Worm (Caenorhabditis elegans): ENCODE results near the gene vep-2.

The vep-2 gene

DNA sequence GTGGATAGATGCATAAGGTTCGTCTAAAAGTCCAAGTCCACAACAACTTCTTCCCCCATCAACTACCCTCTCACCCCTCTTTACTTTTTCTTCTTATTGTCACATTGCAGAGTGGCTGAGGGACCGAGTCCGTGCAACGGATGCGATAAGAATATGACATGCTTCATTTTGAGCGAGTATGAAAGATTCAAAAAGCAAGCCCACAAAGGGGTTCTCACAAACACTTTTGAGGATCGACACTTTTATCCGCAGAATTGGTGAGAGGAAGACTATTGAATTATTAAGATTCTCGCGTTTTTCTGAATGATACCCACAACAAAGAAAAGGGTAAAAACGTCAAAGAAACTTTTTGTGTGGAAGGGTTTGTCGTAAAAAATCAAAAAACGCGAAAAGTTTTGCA lies 2.5 kb upstream of the vep-2 start:
- TF ChIP-seq ztf-29 (GFP tag; IDR thresholded peaks at IDR 0.05), result no peak
- no peak for TF ChIP-seq med-1 (GFP tag; optimal IDR thresholded peaks at IDR 0.05; ENCODE audit: insufficient read depth)
- TF ChIP-seq ref-1 (GFP tag; conservative IDR thresholded peaks at IDR 0.05), result no peak
- no peak for TF ChIP-seq tab-1 (GFP tag; IDR thresholded peaks at IDR 0.05)
- no peak for TF ChIP-seq cog-1 (tag; optimal IDR thresholded peaks at IDR 0.05)
- no peak for TF ChIP-seq T22C8.4 (GFP tag; IDR thresholded peaks at IDR 0.05)
- no peak for TF ChIP-seq ztf-23 (GFP tag; IDR thresholded peaks at IDR 0.05)
- TF ChIP-seq flt-1 (GFP tag; IDR thresholded peaks at IDR 0.05), result no peak
- no peak for TF ChIP-seq klf-2 (GFP tag; conservative IDR thresholded peaks at IDR 0.05)

DNA sequence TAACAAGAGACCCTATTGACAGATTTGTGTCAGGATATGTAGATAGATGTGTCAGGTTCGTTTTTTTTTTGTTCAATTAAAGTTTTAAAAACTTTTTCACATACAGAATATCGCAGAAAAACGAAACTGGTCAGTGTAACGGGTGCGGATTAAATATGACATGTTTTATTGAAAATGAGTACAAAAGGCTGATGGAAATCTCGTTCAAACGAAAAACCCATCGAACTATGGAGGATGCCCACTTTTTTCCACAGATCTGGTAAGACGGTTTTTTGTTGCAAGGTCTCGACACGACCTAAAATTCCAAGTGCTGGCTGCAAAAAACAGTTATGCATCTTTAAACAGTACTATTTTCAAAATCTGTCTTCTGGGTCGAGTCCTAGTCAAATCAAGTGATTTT lies 2.0 kb downstream of the vep-2 start:
- TF ChIP-seq med-1 (GFP tag; optimal IDR thresholded peaks at IDR 0.05; ENCODE audit: insufficient read depth), result no peak
- no peak for TF ChIP-seq ztf-23 (GFP tag; IDR thresholded peaks at IDR 0.05)
- no peak for TF ChIP-seq T22C8.4 (GFP tag; IDR thresholded peaks at IDR 0.05)
- no peak for TF ChIP-seq ztf-29 (GFP tag; IDR thresholded peaks at IDR 0.05)
- TF ChIP-seq ref-1 (GFP tag; conservative IDR thresholded peaks at IDR 0.05), result no peak
- no peak for TF ChIP-seq tab-1 (GFP tag; IDR thresholded peaks at IDR 0.05)
- TF ChIP-seq flt-1 (GFP tag; IDR thresholded peaks at IDR 0.05), result no peak
- no peak for TF ChIP-seq cog-1 (tag; optimal IDR thresholded peaks at IDR 0.05)
- TF ChIP-seq klf-2 (GFP tag; conservative IDR thresholded peaks at IDR 0.05), result no peak

DNA sequence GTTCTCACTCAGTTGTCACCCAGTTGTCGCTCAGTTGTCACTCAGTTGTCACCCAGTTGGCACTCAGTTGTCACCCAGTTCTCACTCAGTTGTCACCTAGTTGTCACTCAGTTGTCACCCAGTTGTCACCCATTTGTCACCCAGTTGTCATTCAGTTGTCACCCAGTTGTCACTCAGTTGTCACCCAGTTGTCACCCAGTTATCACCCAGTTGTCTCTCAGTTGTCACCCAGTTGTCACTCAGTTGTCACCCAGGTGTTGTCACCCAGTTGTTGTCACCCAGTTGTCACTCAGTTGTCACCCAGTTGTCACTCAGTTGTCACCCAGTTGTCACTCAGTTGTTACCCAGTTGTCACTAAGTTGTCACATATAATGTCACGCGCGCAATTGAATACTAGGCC lies 3.4 kb downstream of the vep-2 start:
- TF ChIP-seq ztf-29 (GFP tag; IDR thresholded peaks at IDR 0.05), result peak; percentile 49; the same call in 1 of the 2 replicates
- 0 out of 2 replicates have a peak, but pooled peaks have one; percentile 37 for TF ChIP-seq klf-2 (GFP tag; conservative IDR thresholded peaks at IDR 0.05)
- no peak for TF ChIP-seq T22C8.4 (GFP tag; IDR thresholded peaks at IDR 0.05)
- peak; percentile 77 for TF ChIP-seq tab-1 (GFP tag; IDR thresholded peaks at IDR 0.05)
- TF ChIP-seq ztf-23 (GFP tag; IDR thresholded peaks at IDR 0.05), result peak; percentile 23; the same call in 1 of the 2 replicates
- peak; percentile 43; the same call in 1 of the 2 replicates for TF ChIP-seq ref-1 (GFP tag; conservative IDR thresholded peaks at IDR 0.05)

DNA sequence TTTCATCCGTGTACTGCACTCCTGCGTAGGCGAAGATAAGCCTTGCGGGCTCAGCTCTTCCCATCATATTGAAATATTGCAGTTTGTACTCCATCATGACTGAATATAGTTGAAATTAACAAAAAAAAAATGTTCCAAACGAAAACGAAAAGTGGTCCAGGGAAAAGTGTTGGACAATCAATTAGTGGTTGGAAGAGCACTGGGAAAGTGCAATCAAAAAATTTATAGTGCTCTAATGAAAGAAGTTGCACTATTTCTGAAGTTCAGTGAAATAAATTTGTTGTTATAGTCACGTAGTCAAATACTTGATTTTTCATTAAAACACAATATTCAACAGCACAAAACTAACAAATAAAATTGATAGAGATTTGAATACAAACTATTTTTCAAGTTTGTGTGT lies 5.5 kb downstream of the vep-2 start, which contains the start of gene gst-11:
Gene gst-11 (minus strand): TSS at position 101 of the 400 bp plus-strand sequence.
- TF ChIP-seq flt-1 (GFP tag; IDR thresholded peaks at IDR 0.05) (no peak), ztf-29 (GFP tag; IDR thresholded peaks at IDR 0.05) (no peak), cog-1 (tag; optimal IDR thresholded peaks at IDR 0.05) (no peak), klf-2 (GFP tag; conservative IDR thresholded peaks at IDR 0.05) (no peak)

DNA sequence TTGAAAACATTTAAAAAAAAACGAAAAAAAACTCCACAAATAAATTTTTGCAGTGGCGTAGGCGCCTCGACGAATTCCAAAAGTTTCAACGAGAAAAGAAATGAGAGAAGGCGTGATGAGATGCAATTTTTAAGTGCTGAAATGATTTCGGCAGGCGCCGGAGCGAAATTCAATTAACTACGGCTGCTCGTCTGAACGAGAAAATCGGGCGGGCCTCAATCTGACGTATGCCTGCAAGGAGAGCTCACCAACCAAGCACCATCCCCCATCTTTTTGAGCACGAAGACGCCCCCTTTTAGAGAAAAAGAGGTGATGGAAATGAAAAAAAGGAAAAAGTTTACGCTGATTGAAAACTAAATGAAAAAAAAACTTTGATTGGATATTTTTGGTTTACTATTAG lies 6.7 kb downstream of the vep-2 start:
- TF ChIP-seq ztf-29 (GFP tag; IDR thresholded peaks at IDR 0.05) (no peak), tab-1 (GFP tag; IDR thresholded peaks at IDR 0.05) (no peak), cog-1 (tag; optimal IDR thresholded peaks at IDR 0.05) (no peak), klf-2 (GFP tag; conservative IDR thresholded peaks at IDR 0.05) (no peak), med-1 (GFP tag; optimal IDR thresholded peaks at IDR 0.05; ENCODE audit: insufficient read depth) (no peak), ztf-23 (GFP tag; IDR thresholded peaks at IDR 0.05) (no peak), flt-1 (GFP tag; IDR thresholded peaks at IDR 0.05) (no peak), ref-1 (GFP tag; conservative IDR thresholded peaks at IDR 0.05) (no peak), T22C8.4 (GFP tag; IDR thresholded peaks at IDR 0.05) (no peak)

DNA sequence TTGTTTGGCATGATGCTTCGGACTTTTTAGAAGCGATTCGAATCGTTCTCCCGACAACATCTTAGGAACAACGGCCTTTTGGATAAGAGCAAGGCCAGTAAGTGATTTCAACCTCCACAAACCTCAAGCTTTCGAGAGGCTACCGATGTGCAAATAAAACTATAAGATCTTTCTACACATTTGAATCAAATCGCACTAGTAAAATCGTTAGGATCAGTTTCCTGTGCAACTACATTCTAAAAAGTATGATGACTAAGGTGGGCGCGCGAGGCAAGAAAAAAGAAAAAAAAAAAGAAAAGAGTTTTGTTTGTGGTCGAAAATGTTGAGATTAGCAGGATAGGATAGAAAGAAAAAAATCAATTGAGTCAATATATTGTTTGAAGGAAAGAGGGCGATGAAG lies 16.7 kb downstream of the vep-2 start, which contains the start of gene tmem-24:
Gene tmem-24 (minus strand): TSS at position 101 of the 400 bp plus-strand sequence.
- no peak for TF ChIP-seq T22C8.4 (GFP tag; IDR thresholded peaks at IDR 0.05)
- no peak for TF ChIP-seq med-1 (GFP tag; optimal IDR thresholded peaks at IDR 0.05; ENCODE audit: insufficient read depth)
- TF ChIP-seq flt-1 (GFP tag; IDR thresholded peaks at IDR 0.05), result no peak
- TF ChIP-seq ztf-29 (GFP tag; IDR thresholded peaks at IDR 0.05), result no peak
- no peak for TF ChIP-seq klf-2 (GFP tag; conservative IDR thresholded peaks at IDR 0.05)
- no peak for TF ChIP-seq cog-1 (tag; optimal IDR thresholded peaks at IDR 0.05)
- TF ChIP-seq ztf-23 (GFP tag; IDR thresholded peaks at IDR 0.05), result no peak
- TF ChIP-seq ref-1 (GFP tag; conservative IDR thresholded peaks at IDR 0.05), result no peak
- no peak for TF ChIP-seq tab-1 (GFP tag; IDR thresholded peaks at IDR 0.05)

- TF ChIP-seq T22C8.4 (GFP tag; IDR thresholded peaks at IDR 0.05) (no peak), med-1 (GFP tag; optimal IDR thresholded peaks at IDR 0.05; ENCODE audit: insufficient read depth) (no peak), ztf-23 (GFP tag; IDR thresholded peaks at IDR 0.05) (no peak), klf-2 (GFP tag; conservative IDR thresholded peaks at IDR 0.05) (no peak), cog-1 (tag; optimal IDR thresholded peaks at IDR 0.05) (no peak), ref-1 (GFP tag; conservative IDR thresholded peaks at IDR 0.05) (no peak), tab-1 (GFP tag; IDR thresholded peaks at IDR 0.05) (no peak), flt-1 (GFP tag; IDR thresholded peaks at IDR 0.05) (no peak), ztf-29 (GFP tag; IDR thresholded peaks at IDR 0.05) (no peak)
Observed at ce11 chrX:3645924-3646323, 17.8 kb downstream of the vep-2 start.

- TF ChIP-seq ztf-23 (GFP tag; IDR thresholded peaks at IDR 0.05), result no peak
- no peak for TF ChIP-seq ref-1 (GFP tag; conservative IDR thresholded peaks at IDR 0.05)
- no peak for TF ChIP-seq med-1 (GFP tag; optimal IDR thresholded peaks at IDR 0.05; ENCODE audit: insufficient read depth)
- TF ChIP-seq T22C8.4 (GFP tag; IDR thresholded peaks at IDR 0.05), result peak; percentile 38; the same call in 1 of the 2 replicates
- no peak for TF ChIP-seq cog-1 (tag; optimal IDR thresholded peaks at IDR 0.05)
- no peak for TF ChIP-seq tab-1 (GFP tag; IDR thresholded peaks at IDR 0.05)
Observed at ce11 chrX:3650100-3650809, 22.1 kb downstream of the vep-2 start, which contains the start of the genes sax-1 and R11G1.2. Gene sax-1, minus strand, starts transcription at chrX:3650150. Gene R11G1.2, plus strand, starts transcription at chrX:3650614.

- no peak for TF ChIP-seq ztf-23 (GFP tag; IDR thresholded peaks at IDR 0.05)
- TF ChIP-seq klf-2 (GFP tag; conservative IDR thresholded peaks at IDR 0.05), result no peak
- no peak for TF ChIP-seq ztf-29 (GFP tag; IDR thresholded peaks at IDR 0.05)
- TF ChIP-seq flt-1 (GFP tag; IDR thresholded peaks at IDR 0.05), result no peak
- no peak for TF ChIP-seq ref-1 (GFP tag; conservative IDR thresholded peaks at IDR 0.05)
Observed at ce11 chrX:3654623-3655022, 26.5 kb downstream of the vep-2 start, which contains the start of gene R11G1.11. Gene R11G1.11, plus strand, starts transcription at chrX:3654923.

DNA sequence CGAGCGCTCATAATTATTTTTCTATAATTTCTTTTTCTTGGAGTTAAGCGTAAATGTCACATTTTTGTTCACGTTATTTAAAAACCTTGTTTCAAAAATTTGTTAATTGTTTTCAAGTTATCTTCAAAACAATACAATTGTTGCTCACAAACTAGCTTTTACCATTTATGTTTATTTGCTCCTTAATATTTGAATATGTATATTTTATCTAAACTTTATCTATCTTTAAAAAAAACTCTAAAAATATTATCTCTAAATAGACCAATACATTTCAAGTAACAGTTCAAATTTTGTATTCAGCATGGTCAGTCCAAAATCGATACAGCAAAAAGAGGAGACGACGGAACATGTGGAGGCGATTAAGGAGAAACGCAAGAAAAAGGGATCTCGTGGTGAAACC lies 27.9 kb downstream of the vep-2 start, which contains the start of gene R11G1.7:
Gene R11G1.7 (plus strand): TSS at position 301 of the 400 bp plus-strand sequence.
- TF ChIP-seq med-1 (GFP tag; optimal IDR thresholded peaks at IDR 0.05; ENCODE audit: insufficient read depth) (no peak), cog-1 (tag; optimal IDR thresholded peaks at IDR 0.05) (no peak), ztf-23 (GFP tag; IDR thresholded peaks at IDR 0.05) (no peak), ref-1 (GFP tag; conservative IDR thresholded peaks at IDR 0.05) (no peak), ztf-29 (GFP tag; IDR thresholded peaks at IDR 0.05) (no peak), klf-2 (GFP tag; conservative IDR thresholded peaks at IDR 0.05) (no peak), flt-1 (GFP tag; IDR thresholded peaks at IDR 0.05) (no peak)
